Worm (Caenorhabditis elegans) whole organism, late embryonic: ENCODE data around the gene F55G1.7.

Experiments
- ama-1 ChIP-seq: fragments of 150-350 bp; optimal IDR thresholded peaks from 2 replicates; lab custom pipeline; 2014
- ceh-45 ChIP-seq: fragments of 200-800 bp; sonication (Bioruptor generic); IDR thresholded peaks from 2 replicates; pipeline ENCODE4 v1.3.6; 2022; ENCODE audit warnings: missing genetic modification reagents, missing genetic modification characterization, missing compliant biosample characterization
- ceh-9 ChIP-seq: sonication (generic microtip); optimal IDR thresholded peaks from 2 replicates; lab custom pipeline; 2016; ENCODE audit warnings: mild to moderate bottlenecking, missing genetic modification characterization, inconsistent platforms, missing compliant biosample characterization
- fax-1 ChIP-seq: sonication (generic microtip); optimal IDR thresholded peaks from 2 replicates; lab custom pipeline; 2016; ENCODE audit warnings: missing genotype, missing genetic modification characterization, missing compliant biosample characterization
- fkh-10 ChIP-seq: fragments of 150-350 bp; optimal IDR thresholded peaks from 2 replicates; lab custom pipeline; 2014; ENCODE audit warnings: missing biosample characterization, missing genetic modification reagents, missing genetic modification characterization
- hlh-30 ChIP-seq: sonication (generic microtip); optimal IDR thresholded peaks from 2 replicates; lab custom pipeline; 2017; ENCODE audit warnings: antibody characterized with exemption, missing genetic modification characterization, missing compliant biosample characterization; ENCODE audit not compliant: insufficient read depth
- pag-3 ChIP-seq: sonication (generic microtip); optimal IDR thresholded peaks from 2 replicates; lab custom pipeline; 2016; ENCODE audit warnings: missing compliant biosample characterization, missing genetic modification characterization, borderline replicate concordance
- sox-4 ChIP-seq: sonication (generic microtip); optimal IDR thresholded peaks from 2 replicates; lab custom pipeline; 2017; ENCODE audit warnings: mild to moderate bottlenecking, missing genetic modification characterization, inconsistent platforms, missing compliant biosample characterization
- tbx-2 ChIP-seq: sonication (generic microtip); optimal IDR thresholded peaks from 2 replicates; lab custom pipeline; 2016; ENCODE audit warnings: missing genetic modification characterization, missing compliant biosample characterization

ce11 chrIV:7460225-7460624 is 9.4 kb downstream of the F55G1.7 start, which contains the start of gene F13B6.2:
- TF ChIP-seq pag-3 (no peak), ama-1 (lab: Kevin White, UChicago) (no peak), sox-4 (tag; lab: Kevin White, UChicago) (no peak), ceh-9 (tag; lab: Kevin White, UChicago) (no peak), tbx-2 (tag; lab: Kevin White, UChicago) (no peak), fkh-10 (GFP tag; lab: Kevin White, UChicago) (no peak), ceh-45 (GFP tag; lab: Robert Waterston, UW) (no peak), hlh-30 (tag; lab: Kevin White, UChicago) (no peak), fax-1 (tag; lab: Kevin White, UChicago) (no peak)
